Worm (Caenorhabditis elegans) whole organism, L4/young adult: ENCODE data around the gene esyt-2.

Source experiments
- W03F9.2 ChIP-seq: fragments of 150-350 bp; optimal IDR thresholded peaks from 2 replicates; lab custom pipeline; 2014; ENCODE audit warnings: missing biosample characterization, missing genetic modification characterization
- dao-5 ChIP-seq: sonication (generic microtip); optimal IDR thresholded peaks from 2 replicates; lab custom pipeline; 2016; ENCODE audit warnings: missing genotype, missing genetic modification characterization, moderate library complexity, missing compliant biosample characterization
- him-1 ChIP-seq: sonication (generic microtip); optimal IDR thresholded peaks from 2 replicates; lab custom pipeline; 2016; ENCODE audit warnings: missing genotype, missing genetic modification reagents, missing genetic modification characterization, missing compliant biosample characterization

Gene esyt-2

ce11 chrIII:6254737-6255136 is 24.0 kb upstream of the esyt-2 start, which contains the start of gene srg-8:
Gene srg-8, minus strand, starts transcription at chrIII:6254837.
- TF ChIP-seq W03F9.2 (no peak), dao-5 (no peak), him-1 (tag; lab: Kevin White, UChicago) (no peak)

DNA sequence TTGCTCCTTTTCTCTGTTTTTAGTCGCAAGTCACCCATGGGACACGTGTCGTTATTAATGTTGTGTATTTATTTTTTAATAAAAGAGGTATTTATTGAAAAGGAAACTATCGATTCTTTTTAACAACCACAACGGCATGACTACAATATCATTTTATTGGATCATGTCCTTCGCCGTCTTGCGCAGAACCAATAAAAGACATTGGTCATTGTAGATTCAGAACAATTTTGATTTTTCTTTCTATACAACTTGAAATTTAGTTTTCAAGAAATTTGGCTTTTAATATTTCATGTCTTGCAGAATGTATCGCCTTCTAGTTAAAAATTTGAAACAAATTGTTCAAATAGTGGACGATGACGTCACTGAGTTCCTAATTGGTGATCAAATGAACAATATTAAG is 20.7 kb upstream of the esyt-2 start, which contains the start of gene amdh-1:
Gene amdh-1 (plus strand): TSS at position 301 of the 400 bp plus-strand sequence.
- TF ChIP-seq W03F9.2: no peak
- TF ChIP-seq dao-5: no peak
- TF ChIP-seq him-1 (tag; lab: Kevin White, UChicago): no peak

- TF ChIP-seq W03F9.2 (no peak), dao-5 (no peak), him-1 (tag; lab: Kevin White, UChicago) (no peak)
Observed at ce11 chrIII:6248064-6248687, 17.4 kb upstream of the esyt-2 start, which contains the start of the genes gen-1 and stt-3. Gene gen-1, minus strand, starts transcription at chrIII:6248158. Gene stt-3, plus strand, starts transcription at chrIII:6248637.

ce11 chrIII:6245728-6246127 is 15.0 kb upstream of the esyt-2 start, which contains the start of gene bcas-2:
Gene bcas-2, minus strand, starts transcription at chrIII:6245828.
- no peak for TF ChIP-seq him-1 (tag; lab: Kevin White, UChicago)
- no peak for TF ChIP-seq dao-5
- no peak for TF ChIP-seq W03F9.2

ce11 chrIII:6240528-6240927 is 9.8 kb upstream of the esyt-2 start, which contains the start of gene T12A2.3:
Gene T12A2.3, plus strand, starts transcription at chrIII:6240828.
- TF ChIP-seq him-1 (tag; lab: Kevin White, UChicago): no peak
- TF ChIP-seq dao-5: no peak
- no peak for TF ChIP-seq W03F9.2

DNA sequence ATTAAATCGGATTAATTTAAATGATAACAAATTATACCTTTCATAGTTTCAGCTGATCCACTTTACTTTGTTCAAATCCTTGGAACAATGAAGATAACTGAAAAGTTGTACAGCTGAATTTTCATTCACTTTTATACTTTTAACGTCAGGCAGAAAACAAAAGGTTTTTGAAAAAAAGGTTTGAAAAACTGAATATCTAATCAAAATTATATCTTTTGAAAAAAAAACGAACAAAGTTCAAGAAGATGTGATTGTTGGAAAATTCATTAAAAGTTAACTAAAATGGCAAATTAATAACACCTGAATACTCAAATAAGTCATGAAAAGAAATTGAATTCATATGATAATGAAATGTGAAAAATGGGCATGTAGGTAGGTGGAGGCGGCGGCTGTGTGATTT is 5.9 kb upstream of the esyt-2 start, which contains the start of gene T12A2.21:
Gene T12A2.21 (minus strand): TSS at position 101 of the 400 bp plus-strand sequence.
- TF ChIP-seq W03F9.2 (no peak), him-1 (tag; lab: Kevin White, UChicago) (no peak), dao-5 (no peak)

DNA sequence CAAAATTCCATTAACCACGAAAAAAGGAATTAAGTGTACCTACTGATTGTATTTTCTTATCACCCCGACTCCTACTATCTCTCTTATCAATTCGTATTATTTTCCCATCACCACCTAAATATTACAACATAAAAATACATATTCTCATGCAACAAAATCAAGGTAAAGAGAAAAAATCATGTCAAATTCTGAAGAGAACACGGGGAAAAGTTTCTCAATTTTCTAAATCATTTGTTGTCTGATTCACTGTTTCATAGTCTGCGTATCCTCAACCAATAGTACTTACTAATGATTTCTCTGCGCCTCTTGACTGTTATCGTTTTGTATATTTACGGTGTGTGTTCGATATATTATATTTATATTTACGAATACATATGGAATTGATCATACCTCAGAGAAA is 1.1 kb upstream of the esyt-2 start:
- no peak for TF ChIP-seq dao-5
- TF ChIP-seq him-1 (tag; lab: Kevin White, UChicago): no peak
- no peak for TF ChIP-seq W03F9.2

ce11 chrIII:6221403-6221802 is 9.4 kb downstream of the esyt-2 start:
- no peak for TF ChIP-seq W03F9.2
- TF ChIP-seq dao-5: no peak
- TF ChIP-seq him-1 (tag; lab: Kevin White, UChicago): no peak

DNA sequence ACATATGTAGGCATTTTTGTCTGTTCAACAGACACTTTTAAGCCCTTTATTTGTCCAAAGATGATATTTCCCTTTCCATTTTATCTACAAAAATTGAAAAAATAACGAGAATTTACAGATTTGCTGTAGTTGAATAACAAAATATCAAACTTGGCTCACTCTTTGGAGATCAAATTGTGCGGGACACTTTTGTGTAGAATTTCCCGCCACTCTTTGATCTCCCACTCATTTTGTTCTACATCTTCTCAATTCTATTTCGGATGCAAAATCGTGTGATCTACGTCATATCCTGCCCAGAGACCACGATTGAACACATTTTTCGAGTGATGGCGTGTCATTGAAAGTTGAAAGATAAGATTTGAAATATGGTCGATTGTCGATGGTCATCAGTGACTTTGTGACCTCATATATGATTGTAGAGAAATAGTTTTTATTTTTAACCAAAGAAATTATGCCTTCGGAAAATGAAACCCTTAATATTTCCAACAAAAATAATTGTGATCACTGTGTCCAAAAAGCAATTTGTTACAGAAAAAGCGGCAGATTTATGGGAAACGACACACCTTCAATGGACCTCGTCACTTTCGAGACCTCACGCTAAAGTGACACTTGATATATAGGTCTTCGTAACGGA is 13.8 kb downstream of the esyt-2 start, which contains the start of gene hot-4:
Gene hot-4 (plus strand): TSS at position 584 of the 634 bp plus-strand sequence.
- no peak for TF ChIP-seq W03F9.2
- no peak for TF ChIP-seq dao-5
- no peak for TF ChIP-seq him-1 (tag; lab: Kevin White, UChicago)

ce11 chrIII:6215943-6216342 is 14.8 kb downstream of the esyt-2 start:
- TF ChIP-seq W03F9.2 (no peak), dao-5 (no peak), him-1 (tag; lab: Kevin White, UChicago) (no peak)

DNA sequence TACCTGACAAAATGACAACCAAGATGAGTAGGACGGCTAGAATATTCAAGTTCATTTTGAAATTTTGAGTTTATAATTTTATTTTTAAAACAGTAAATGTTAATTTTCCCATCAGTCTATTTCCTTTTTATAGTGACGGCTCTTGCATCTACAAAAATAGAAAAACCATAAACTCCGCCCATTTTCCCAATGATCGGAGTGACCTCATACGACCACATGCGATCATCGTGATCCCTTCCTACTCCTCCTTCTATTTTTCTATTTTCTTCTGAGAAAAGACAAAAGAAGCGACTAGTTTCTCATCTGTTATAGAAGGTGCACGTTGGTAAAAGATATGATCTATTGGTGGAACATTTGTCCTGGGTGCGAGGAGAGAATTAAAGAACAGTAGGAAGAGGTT is 15.3 kb downstream of the esyt-2 start, which contains the start of gene C23G10.11:
Gene C23G10.11 (minus strand): TSS at position 101 of the 400 bp plus-strand sequence.
- TF ChIP-seq W03F9.2: no peak
- TF ChIP-seq dao-5: no peak
- TF ChIP-seq him-1 (tag; lab: Kevin White, UChicago): no peak

DNA sequence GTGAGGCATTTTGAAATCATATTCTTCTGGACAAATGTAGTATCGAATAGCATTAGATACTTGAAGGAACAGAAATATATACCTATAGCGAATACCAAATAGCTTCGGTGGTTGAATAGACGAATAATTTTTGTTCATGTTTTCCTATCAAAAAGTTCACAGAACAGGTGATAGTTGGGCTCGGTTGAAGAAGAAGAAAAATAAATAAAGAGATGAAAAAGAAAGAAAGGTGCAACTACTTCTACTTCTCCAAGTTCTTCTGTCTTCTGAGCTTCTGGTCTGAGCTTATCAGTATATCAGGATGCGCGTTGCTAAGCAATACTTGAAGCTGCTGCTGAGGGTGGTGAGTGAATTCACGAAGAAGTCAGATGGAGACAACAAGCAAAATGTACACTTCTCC is 16.9 kb downstream of the esyt-2 start, which contains the start of gene C23G10.10:
Gene C23G10.10 (minus strand): TSS at position 101 of the 400 bp plus-strand sequence.
- TF ChIP-seq W03F9.2: no peak
- TF ChIP-seq him-1 (tag; lab: Kevin White, UChicago): no peak
- no peak for TF ChIP-seq dao-5

- TF ChIP-seq dao-5: no peak
- TF ChIP-seq him-1 (tag; lab: Kevin White, UChicago): no peak
- TF ChIP-seq W03F9.2: no peak
Observed at ce11 chrIII:6210215-6210822, 20.5 kb downstream of the esyt-2 start.

DNA sequence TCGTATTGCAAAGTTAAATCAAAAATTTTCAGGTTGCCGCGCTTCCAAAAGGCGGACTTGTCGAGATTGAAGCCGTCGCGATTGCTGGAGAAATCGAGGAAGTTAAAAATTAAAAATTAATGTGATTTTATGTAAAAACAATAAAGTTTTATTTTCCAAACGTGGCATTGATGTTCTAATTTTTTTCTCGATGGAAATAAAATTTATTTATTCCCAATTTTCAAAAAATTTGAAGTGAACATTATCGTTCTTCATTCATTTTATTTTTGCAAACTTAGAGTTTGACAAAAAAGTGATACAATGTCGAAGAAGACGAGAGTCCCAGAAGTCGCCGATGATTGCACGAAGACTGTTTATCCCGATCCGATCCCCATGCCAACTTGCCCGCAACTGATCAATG is 21.8 kb downstream of the esyt-2 start, which contains the start of gene C23G10.1:
Gene C23G10.1 (plus strand): TSS at position 301 of the 400 bp plus-strand sequence.
- TF ChIP-seq dao-5 (no peak), him-1 (tag; lab: Kevin White, UChicago) (no peak), W03F9.2 (no peak)
